Worm (Caenorhabditis elegans): Measurements from ENCODE around the gene F16B4.4.
A peak's percentile ranks its signal among the peaks of the same experiment; 100 is the strongest.

The F16B4.4 gene

ce11 chrV:1626720-1627119 lies 32.9 kb downstream of the F16B4.4 start, which contains the start of gene nhr-237:
nhr-237 (minus strand) TSS chrV:1626820.
- no peak for TF ChIP-seq rnt-1 (tag; optimal IDR thresholded peaks at IDR 0.05)
- no peak for TF ChIP-seq mdl-1 (tag; optimal IDR thresholded peaks at IDR 0.05)
- no peak for TF ChIP-seq pqm-1 (tag; optimal IDR thresholded peaks at IDR 0.05)
- no peak for TF ChIP-seq aha-1 (tag; optimal IDR thresholded peaks at IDR 0.05)
- TF ChIP-seq tbx-2 (tag; optimal IDR thresholded peaks at IDR 0.05): no peak
- no peak for TF ChIP-seq Y116A8C.19 (tag; optimal IDR thresholded peaks at IDR 0.05; ENCODE audit: borderline replicate concordance)
- TF ChIP-seq grh-1 (GFP tag; IDR thresholded peaks at IDR 0.05): no peak
- TF ChIP-seq egl-27 (tag; optimal IDR thresholded peaks at IDR 0.05): no peak
- no peak for TF ChIP-seq ceh-82 (tag; optimal IDR thresholded peaks at IDR 0.05)
- TF ChIP-seq unc-130 (tag; optimal IDR thresholded peaks at IDR 0.05): no peak
- no peak for TF ChIP-seq fos-1 (tag; optimal IDR thresholded peaks at IDR 0.05)
- no peak for TF ChIP-seq C04F5.9 (tag; optimal IDR thresholded peaks at IDR 0.05)
- TF ChIP-seq ceh-8 (GFP tag; optimal IDR thresholded peaks at IDR 0.05): no peak
- no peak for TF ChIP-seq ztf-4 (tag; optimal IDR thresholded peaks at IDR 0.05)
- no peak for TF ChIP-seq sptf-1 (tag; optimal IDR thresholded peaks at IDR 0.05)
- no peak for TF ChIP-seq fkh-8 (tag; optimal IDR thresholded peaks at IDR 0.05)
- no peak for TF ChIP-seq snpc-4 (tag; optimal IDR thresholded peaks at IDR 0.05)
- TF ChIP-seq nhr-20 (tag; optimal IDR thresholded peaks at IDR 0.05): no peak
- TF ChIP-seq nhr-12 (tag; optimal IDR thresholded peaks at IDR 0.05): no peak
- TF ChIP-seq xbp-1 (tag; optimal IDR thresholded peaks at IDR 0.05): no peak

ce11 chrV:1627269-1627668 lies 33.5 kb downstream of the F16B4.4 start:
- TF ChIP-seq dpl-1 (GFP tag; optimal IDR thresholded peaks at IDR 0.05): peak in 2 of 3 experiments; percentile 3
- TF ChIP-seq pax-3 (tag; optimal IDR thresholded peaks at IDR 0.05): no peak
- TF ChIP-seq nhr-71 (tag; optimal IDR thresholded peaks at IDR 0.05): peak; percentile 67
- TF ChIP-seq snu-23 (GFP tag; optimal IDR thresholded peaks at IDR 0.05): peak; percentile 54
- TF ChIP-seq ztf-4 (tag; optimal IDR thresholded peaks at IDR 0.05): peak; percentile 53
- peak; percentile 95 for TF ChIP-seq lin-14 (GFP tag; optimal IDR thresholded peaks at IDR 0.05)
- peak; percentile 47 for TF ChIP-seq nhr-90 (tag; optimal IDR thresholded peaks at IDR 0.05; ENCODE audit: poor library complexity)
- peak; percentile 45 for TF ChIP-seq tbx-2 (tag; optimal IDR thresholded peaks at IDR 0.05)
- peak in 1 of 2 experiments; percentile 57 for TF ChIP-seq lin-35 (GFP tag; optimal IDR thresholded peaks at IDR 0.05)
- no peak for TF ChIP-seq unc-130 (tag; optimal IDR thresholded peaks at IDR 0.05)
- peak; percentile 65 for TF ChIP-seq blmp-1 (tag; optimal IDR thresholded peaks at IDR 0.05)
- TF ChIP-seq lsy-2 (tag; optimal IDR thresholded peaks at IDR 0.05): peak in 1 of 2 experiments; percentile 25
- TF ChIP-seq lin-13 (GFP tag; optimal IDR thresholded peaks at IDR 0.05): no peak
- peak; percentile 83 for TF ChIP-seq nhr-20 (tag; optimal IDR thresholded peaks at IDR 0.05)
- no peak for TF ChIP-seq zag-1 (tag; optimal IDR thresholded peaks at IDR 0.05)
- TF ChIP-seq jun-1 (tag; optimal IDR thresholded peaks at IDR 0.05): peak; percentile 35
- TF ChIP-seq efl-1 (optimal IDR thresholded peaks at IDR 0.05): peak; percentile 5 to 6
- no peak for TF ChIP-seq efl-1 (GFP tag; optimal IDR thresholded peaks at IDR 0.05 in 1 of 2)
- peak in 2 of 3 experiments; percentile 10 to 17 for TF ChIP-seq ceh-82 (tag; optimal IDR thresholded peaks at IDR 0.05)
- TF ChIP-seq dsc-1 (tag; optimal IDR thresholded peaks at IDR 0.05): no peak
- TF ChIP-seq ces-1 (GFP tag; optimal IDR thresholded peaks at IDR 0.05): no peak
- peak in 1 of 2 experiments; percentile 49 for TF ChIP-seq mdl-1 (tag; optimal IDR thresholded peaks at IDR 0.05)
- peak; percentile 83 for TF ChIP-seq nhr-28 (tag; optimal IDR thresholded peaks at IDR 0.05)
- no peak for TF ChIP-seq grh-1 (GFP tag; IDR thresholded peaks at IDR 0.05)
- peak; percentile 96 for TF ChIP-seq nhr-77 (tag; optimal IDR thresholded peaks at IDR 0.05)
- TF ChIP-seq nhr-19 (GFP tag; conservative IDR thresholded peaks at IDR 0.05): peak; percentile 21; the same call in 1 of the 2 replicates
- TF ChIP-seq elt-3 (tag; optimal IDR thresholded peaks at IDR 0.05): peak in 1 of 6 experiments; percentile 26
- peak; percentile 3 for TF ChIP-seq nhr-11 (tag; optimal IDR thresholded peaks at IDR 0.05)
- TF ChIP-seq rnt-1 (tag; optimal IDR thresholded peaks at IDR 0.05): no peak
- TF ChIP-seq hpl-2 (GFP tag; optimal IDR thresholded peaks at IDR 0.05): no peak
- TF ChIP-seq ets-5 (GFP tag; IDR thresholded peaks at IDR 0.05): no peak
- peak; percentile 81 for TF ChIP-seq skn-1 (tag; optimal IDR thresholded peaks at IDR 0.05)
- TF ChIP-seq nhr-85 (tag): peak; percentile 87
- no peak for TF ChIP-seq lir-3 (tag; optimal IDR thresholded peaks at IDR 0.05; ENCODE audit: poor library complexity)
- no peak for TF ChIP-seq ztf-11 (tag; optimal IDR thresholded peaks at IDR 0.05)
- no peak for TF ChIP-seq hlh-4 (tag; optimal IDR thresholded peaks at IDR 0.05)
- no peak for TF ChIP-seq lin-39 (tag; optimal IDR thresholded peaks at IDR 0.05)
- TF ChIP-seq fkh-8 (tag; optimal IDR thresholded peaks at IDR 0.05): peak; percentile 30
- peak; percentile 27 for TF ChIP-seq mep-1 (tag; optimal IDR thresholded peaks at IDR 0.05)
- TF ChIP-seq alr-1 (tag; optimal IDR thresholded peaks at IDR 0.05; ENCODE audit: borderline replicate concordance): no peak

Measured in whole organism, L1 larva.